Fruit fly (Drosophila melanogaster): ENCODE measurements around the gene zetaCOP.

DNA sequence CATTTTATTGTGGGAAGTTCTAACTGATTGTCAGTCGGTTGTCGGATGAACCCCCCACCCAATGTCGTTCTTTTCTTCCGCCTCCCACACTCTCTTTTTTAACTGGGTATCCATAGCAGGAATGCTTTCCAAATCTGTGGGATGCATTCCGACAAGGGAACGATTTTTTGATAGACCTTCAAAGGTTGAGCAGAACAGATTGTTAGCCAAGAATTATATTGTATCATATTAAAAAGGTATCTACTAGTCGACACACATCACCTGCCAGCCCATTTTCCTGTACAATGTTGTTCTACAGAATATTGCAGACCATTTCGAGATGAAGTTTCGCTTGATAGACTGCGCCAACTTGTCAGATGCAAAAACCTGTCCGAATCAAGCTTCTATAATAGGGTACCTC lies 43.6 kb downstream of the zetaCOP start:
- no peak for TF ChIP-seq woc (GFP tag; optimal IDR thresholded peaks at IDR 0.05)
- TF ChIP-seq sv (GFP tag; optimal IDR thresholded peaks at IDR 0.05) = no peak
- TF ChIP-seq OdsH (GFP tag; optimal IDR thresholded peaks at IDR 0.05) = no peak
- TF ChIP-seq Hr78 (GFP tag; optimal IDR thresholded peaks at IDR 0.05) = no peak
- TF ChIP-seq br (GFP tag; optimal IDR thresholded peaks at IDR 0.05) = no peak
- no peak for TF ChIP-seq Rel (GFP tag; optimal IDR thresholded peaks at IDR 0.05)
- TF ChIP-seq Rel (tag; optimal IDR thresholded peaks at IDR 0.05) = no peak
- TF ChIP-seq lola (GFP tag; optimal IDR thresholded peaks at IDR 0.05) = no peak
- TF ChIP-seq Dif (GFP tag; optimal IDR thresholded peaks at IDR 0.05; ENCODE audit: partially characterized antibody) = no peak
- TF ChIP-seq Abd-B (GFP tag; optimal IDR thresholded peaks at IDR 0.05) = no peak
- no peak for TF ChIP-seq GATAd (GFP tag; optimal IDR thresholded peaks at IDR 0.05)
- no peak for TF ChIP-seq Sp1 (GFP tag; optimal IDR thresholded peaks at IDR 0.05)
- no peak for TF ChIP-seq Vsx2 (GFP tag; optimal IDR thresholded peaks at IDR 0.05; ENCODE audit: partially characterized antibody)
- no peak for TF ChIP-seq usp (GFP tag; optimal IDR thresholded peaks at IDR 0.05)
